Worm (Caenorhabditis elegans): ENCODE measurements around the gene fat-5.

The fat-5 gene

ce11 chrV:17699659-17700058 lies 25.1 kb upstream of the fat-5 start, which contains the start of gene Y26G10.6:
TSS of gene Y26G10.6 (plus strand) at chrV:17699959.
- TF ChIP-seq C34B4.2 (tag; optimal IDR thresholded peaks at IDR 0.05) (no peak), hlh-17 (GFP tag; optimal IDR thresholded peaks at IDR 0.05; ENCODE audit: borderline replicate concordance) (no peak), nhr-11 (tag; optimal IDR thresholded peaks at IDR 0.05) (no peak), snu-23 (GFP tag; optimal IDR thresholded peaks at IDR 0.05) (no peak), ama-1 (optimal IDR thresholded peaks at IDR 0.05) (no peak), hlh-4 (tag; optimal IDR thresholded peaks at IDR 0.05) (no peak), lin-39 (tag; optimal IDR thresholded peaks at IDR 0.05) (no peak), ceh-90 (tag; optimal IDR thresholded peaks at IDR 0.05) (no peak), elt-3 (tag; optimal IDR thresholded peaks at IDR 0.05) (no peak), swsn-7 (tag; optimal IDR thresholded peaks at IDR 0.05) (no peak), isw-1 (GFP tag; IDR thresholded peaks at IDR 0.05) (no peak), lin-15B (tag; optimal IDR thresholded peaks at IDR 0.05) (no peak), C16A3.4 (tag; optimal IDR thresholded peaks at IDR 0.05) (no peak), lir-3 (tag; optimal IDR thresholded peaks at IDR 0.05; ENCODE audit: poor library complexity) (no peak), tbx-2 (tag; optimal IDR thresholded peaks at IDR 0.05) (no peak)

- TF ChIP-seq unc-62 (GFP tag; optimal IDR thresholded peaks at IDR 0.05) (no peak), lin-15B (tag; optimal IDR thresholded peaks at IDR 0.05) (no peak), lir-3 (tag; optimal IDR thresholded peaks at IDR 0.05; ENCODE audit: poor library complexity) (no peak), fkh-4 (tag; optimal IDR thresholded peaks at IDR 0.05; ENCODE audit: borderline replicate concordance) (no peak), sup-37 (GFP tag; optimal IDR thresholded peaks at IDR 0.05) (no peak), F16B12.6 (tag; optimal IDR thresholded peaks at IDR 0.05) (no peak), elt-2 (tag; optimal IDR thresholded peaks at IDR 0.05) (no peak), egl-13 (tag; optimal IDR thresholded peaks at IDR 0.05) (no peak), pqm-1 (tag; optimal IDR thresholded peaks at IDR 0.05) (no peak), nhr-237 (tag; optimal IDR thresholded peaks at IDR 0.05) (no peak)
Measured at ce11 chrV:17700728-17701262, 24.0 kb upstream of the fat-5 start, which contains the start of the genes Y26G10.5 and srh-32. TSS of gene Y26G10.5 (minus strand) at chrV:17700828. TSS of gene srh-32 (plus strand) at chrV:17701212.

- TF ChIP-seq egl-13 (tag; optimal IDR thresholded peaks at IDR 0.05) (no peak), sup-37 (GFP tag; optimal IDR thresholded peaks at IDR 0.05) (no peak), C04F5.9 (tag; optimal IDR thresholded peaks at IDR 0.05) (no peak), xbp-1 (tag; optimal IDR thresholded peaks at IDR 0.05) (no peak), jun-1 (tag; optimal IDR thresholded peaks at IDR 0.05) (no peak), nhr-71 (tag; optimal IDR thresholded peaks at IDR 0.05) (no peak), ceh-8 (GFP tag; optimal IDR thresholded peaks at IDR 0.05) (no peak), C16A3.4 (tag; optimal IDR thresholded peaks at IDR 0.05) (no peak), ceh-88 (GFP tag; IDR thresholded peaks at IDR 0.05) (no peak), unc-62 (GFP tag; optimal IDR thresholded peaks at IDR 0.05) (no peak)
Measured at ce11 chrV:17705814-17706213, 19.0 kb upstream of the fat-5 start, which contains the start of gene W06D12.6. TSS of gene W06D12.6 (plus strand) at chrV:17706114.

ce11 chrV:17706217-17706806 lies 18.5 kb upstream of the fat-5 start:
- TF ChIP-seq irx-1 (tag; optimal IDR thresholded peaks at IDR 0.05), result no peak
- TF ChIP-seq fkh-4 (tag; optimal IDR thresholded peaks at IDR 0.05; ENCODE audit: borderline replicate concordance), result no peak
- TF ChIP-seq unc-62 (GFP tag; optimal IDR thresholded peaks at IDR 0.05), result no peak
- no peak for TF ChIP-seq Y116A8C.19 (tag; optimal IDR thresholded peaks at IDR 0.05; ENCODE audit: borderline replicate concordance)
- no peak for TF ChIP-seq fkh-10 (GFP tag; optimal IDR thresholded peaks at IDR 0.05)
- no peak for TF ChIP-seq nhr-77 (tag; optimal IDR thresholded peaks at IDR 0.05)
- no peak for TF ChIP-seq efl-1 (optimal IDR thresholded peaks at IDR 0.05)
- no peak for TF ChIP-seq efl-1 (GFP tag; optimal IDR thresholded peaks at IDR 0.05 in 1 of 2)

All from whole organism, L1 larva.